Fruit fly (Drosophila melanogaster): ENCODE results near the gene CG15734.
"Not testable (repeated sequence)": the region's sequence is repeated elsewhere in the genome, so short reads cannot be mapped to it uniquely, and the experiment has no call there.

The CG15734 gene

dm6 chrX:12086925-12087324, at the start of gene CG15734:
Gene CG15734 (minus strand): TSS chrX:12087025.
- not testable (repeated sequence) for TF ChIP-seq CG14441 (GFP tag; IDR thresholded peaks at IDR 0.05); ham (GFP tag; IDR thresholded peaks at IDR 0.05); mld (GFP tag; IDR thresholded peaks at IDR 0.05; ENCODE audit: partially characterized antibody)

dm6 chrX:12128045-12128444, 41.2 kb upstream of the CG15734 start:
- TF ChIP-seq CG6272 (GFP tag; IDR thresholded peaks at IDR 0.05) (no peak), prd (optimal IDR thresholded peaks at IDR 0.05) (no peak), prd (GFP tag; IDR thresholded peaks at IDR 0.05) (no peak), CG8290 (GFP tag; optimal IDR thresholded peaks at IDR 0.05) (no peak), CG8290 (tag; optimal IDR thresholded peaks at IDR 0.05) (peak in 1 of 2 experiments; percentile 9), CG7745 (tag; optimal IDR thresholded peaks at IDR 0.05) (no peak), CG13894 (tag; optimal IDR thresholded peaks at IDR 0.05) (peak; percentile 62), abd-A (tag; optimal IDR thresholded peaks at IDR 0.05) (peak; percentile 49), CG17612 (GFP tag; IDR thresholded peaks at IDR 0.05) (no peak), CG7372 (GFP tag; IDR thresholded peaks at IDR 0.05) (peak; percentile 65), Fer3 (tag; optimal IDR thresholded peaks at IDR 0.05) (no peak), CG11398 (GFP tag; optimal IDR thresholded peaks at IDR 0.05) (no peak), insv (GFP tag; optimal IDR thresholded peaks at IDR 0.05) (no peak), Med (GFP tag) (no peak), CG3065 (GFP tag; optimal IDR thresholded peaks at IDR 0.05) (no peak), CG7357 (GFP tag; IDR thresholded peaks at IDR 0.05) (no peak), Ravus (GFP tag; IDR thresholded peaks at IDR 0.05) (no peak), luna (GFP tag; optimal IDR thresholded peaks at IDR 0.05) (no peak), CG10543 (GFP tag; optimal IDR thresholded peaks at IDR 0.05) (peak; percentile 10), bab2 (GFP tag; optimal IDR thresholded peaks at IDR 0.05) (no peak), Jarid2 (GFP tag; optimal IDR thresholded peaks at IDR 0.05) (peak; percentile 10), zen2 (GFP tag; IDR thresholded peaks at IDR 0.05; ENCODE audit: partially characterized antibody) (no peak), CG14965 (GFP tag; optimal IDR thresholded peaks at IDR 0.05; ENCODE audit: borderline replicate concordance) (no peak), unpg (GFP tag; optimal IDR thresholded peaks at IDR 0.05) (no peak), ac (GFP tag; optimal IDR thresholded peaks at IDR 0.05) (no peak), Hr39 (optimal IDR thresholded peaks at IDR 0.05) (no peak), btn (GFP tag; optimal IDR thresholded peaks at IDR 0.05) (no peak), CG1603 (tag; optimal IDR thresholded peaks at IDR 0.05) (no peak), pnt (GFP tag; optimal IDR thresholded peaks at IDR 0.05) (no peak), CG6791 (GFP tag; IDR thresholded peaks at IDR 0.05; ENCODE audit: partially characterized antibody) (no peak), klu (GFP tag; IDR thresholded peaks at IDR 0.05) (no peak), kni (GFP tag; optimal IDR thresholded peaks at IDR 0.05) (no peak), cad (GFP tag; optimal IDR thresholded peaks at IDR 0.05) (no peak), cg (GFP tag; optimal IDR thresholded peaks at IDR 0.05) (no peak), CG13424 (tag; optimal IDR thresholded peaks at IDR 0.05) (no peak), crol (GFP tag; IDR thresholded peaks at IDR 0.05) (no peak), CG12104 (GFP tag; optimal IDR thresholded peaks at IDR 0.05) (no peak), Poxn (GFP tag; IDR thresholded peaks at IDR 0.05) (no peak), Dfd (GFP tag; optimal IDR thresholded peaks at IDR 0.05) (no peak), CG42726 (GFP tag; IDR thresholded peaks at IDR 0.05; ENCODE audit: partially characterized antibody) (no peak), chinmo (GFP tag; IDR thresholded peaks at IDR 0.05; ENCODE audit: partially characterized antibody) (0 out of 4 replicates have a peak, but pooled peaks have one; percentile 13), ewg (GFP tag; optimal IDR thresholded peaks at IDR 0.05) (peak; percentile 8), C15 (GFP tag; IDR thresholded peaks at IDR 0.05) (no peak), CG6175 (GFP tag; IDR thresholded peaks at IDR 0.05) (no peak), Fer2 (tag; optimal IDR thresholded peaks at IDR 0.05) (no peak), CG8944 (GFP tag; optimal IDR thresholded peaks at IDR 0.05) (no peak), Tbp (GFP tag; optimal IDR thresholded peaks at IDR 0.05) (no peak), Atf-2 (GFP tag; optimal IDR thresholded peaks at IDR 0.05) (no peak), ham (GFP tag; IDR thresholded peaks at IDR 0.05) (no peak)

Measured in whole organism, embryonic.